Worm (Caenorhabditis elegans): ENCODE measurements around the gene C50B8.5.

- TF ChIP-seq nfya-1 (tag; optimal IDR thresholded peaks at IDR 0.05; ENCODE audit: insufficient read depth) (no peak), ama-1 (optimal IDR thresholded peaks at IDR 0.05) (no peak), nhr-43 (tag; optimal IDR thresholded peaks at IDR 0.05; ENCODE audit: poor library complexity, severe bottlenecking) (no peak), unc-62 (GFP tag; optimal IDR thresholded peaks at IDR 0.05) (no peak), elt-2 (tag; optimal IDR thresholded peaks at IDR 0.05) (no peak), lin-39 (tag; optimal IDR thresholded peaks at IDR 0.05) (no peak), aly-2 (tag; optimal IDR thresholded peaks at IDR 0.05) (no peak), R02D3.7 (tag; optimal IDR thresholded peaks at IDR 0.05) (no peak)
Measured at ce11 chrV:13598370-13598769, 17.6 kb downstream of the C50B8.5 start.

Measured in whole organism, L3 larva.